Fruit fly (Drosophila melanogaster) whole organism, embryonic: ENCODE results near the gene CG14893.

Experiments used
- Abd-B ChIP-seq: fragments of 200-800 bp; sonication (Bioruptor generic); optimal IDR thresholded peaks from 2 replicates; lab custom pipeline; 2018; ENCODE audit warnings: missing biosample characterization, mild to moderate bottlenecking, missing genetic modification characterization, moderate library complexity
- BtbVII ChIP-seq: fragments of 200-800 bp; sonication (Bioruptor generic); optimal IDR thresholded peaks from 3 replicates; lab custom pipeline; 2017; ENCODE audit warnings: missing biosample characterization, mild to moderate bottlenecking, missing genetic modification characterization
- CG11504 ChIP-seq: fragments of 200-800 bp; sonication (Bioruptor generic); optimal IDR thresholded peaks from 3 replicates; lab custom pipeline; 2019; ENCODE audit warnings: missing biosample characterization, mild to moderate bottlenecking, missing genetic modification characterization, moderate library complexity
- CG13123 ChIP-seq: fragments of 200-800 bp; sonication (Bioruptor generic); optimal IDR thresholded peaks from 2 replicates; lab custom pipeline; 2016; ENCODE audit warnings: missing biosample characterization, missing genetic modification characterization
- CG13287 ChIP-seq: fragments of 200-800 bp; sonication (Bioruptor generic); IDR thresholded peaks from 2 replicates; pipeline ENCODE4 v1.3.6; 2022; ENCODE audit warnings: missing biosample characterization, missing genetic modification characterization; ENCODE audit not compliant: partially characterized antibody
- CG14667 ChIP-seq: fragments of 200-800 bp; sonication (Bioruptor generic); IDR thresholded peaks from 2 replicates; pipeline ENCODE4 v1.3.6; 2022; ENCODE audit warnings: missing biosample characterization, missing genetic modification characterization
- CG14965 ChIP-seq: fragments of 200-800 bp; sonication (Bioruptor generic); optimal IDR thresholded peaks from 2 replicates; lab custom pipeline; 2016; ENCODE audit warnings: missing biosample characterization, missing genetic modification characterization, borderline replicate concordance
- CG15011 ChIP-seq: fragments of 200-800 bp; sonication (Bioruptor generic); optimal IDR thresholded peaks from 3 replicates; lab custom pipeline; 2018; ENCODE audit warnings: missing biosample characterization, mild to moderate bottlenecking, missing genetic modification characterization
- CG16813 ChIP-seq: fragments of 200-800 bp; sonication (Bioruptor generic); IDR thresholded peaks from 3 replicates; pipeline ENCODE4 v1.3.6; 2022; ENCODE audit warnings: missing biosample characterization, missing genetic modification characterization; ENCODE audit not compliant: partially characterized antibody
- CG17612 ChIP-seq: fragments of 200-800 bp; sonication (Bioruptor generic); IDR thresholded peaks from 2 replicates; pipeline ENCODE4 v1.3.6; 2022; ENCODE audit warnings: missing biosample characterization, missing genetic modification characterization
- CG18262 ChIP-seq: fragments of 200-800 bp; optimal IDR thresholded peaks from 3 replicates; lab custom pipeline; 2019; ENCODE audit warnings: missing biosample characterization, mild to moderate bottlenecking, missing genetic modification characterization, moderate library complexity
- CG18619 ChIP-seq: fragments of 200-800 bp; sonication (Bioruptor generic); optimal IDR thresholded peaks from 3 replicates; lab custom pipeline; 2017; ENCODE audit warnings: missing biosample characterization, mild to moderate bottlenecking, missing genetic modification characterization
- CG2116 ChIP-seq: fragments of 200-800 bp; sonication (Bioruptor generic); optimal IDR thresholded peaks from 3 replicates; lab custom pipeline; 2018; ENCODE audit warnings: missing biosample characterization, mild to moderate bottlenecking, missing genetic modification characterization
- CG3281 ChIP-seq: fragments of 200-800 bp; sonication (Bioruptor generic); optimal IDR thresholded peaks from 3 replicates; lab custom pipeline; 2017; ENCODE audit warnings: missing biosample characterization, mild to moderate bottlenecking, missing genetic modification characterization
- CG33557 ChIP-seq: fragments of 200-800 bp; sonication (Bioruptor generic); optimal IDR thresholded peaks from 2 replicates; lab custom pipeline; 2019; ENCODE audit warnings: missing biosample characterization, mild to moderate bottlenecking, missing genetic modification characterization, moderate library complexity
- CG34422 ChIP-seq: fragments of 200-800 bp; sonication (Bioruptor generic); IDR thresholded peaks from 3 replicates; pipeline ENCODE4 v1.3.6; 2022; ENCODE audit warnings: missing biosample characterization, missing genetic modification characterization
- CG6791 ChIP-seq: fragments of 200-800 bp; sonication (Bioruptor generic); IDR thresholded peaks from 3 replicates; pipeline ENCODE4 v1.3.6; 2022; ENCODE audit warnings: missing biosample characterization, missing genetic modification characterization; ENCODE audit not compliant: partially characterized antibody
- CG7271 ChIP-seq: fragments of 200-800 bp; sonication (Bioruptor generic); optimal IDR thresholded peaks from 2 replicates; lab custom pipeline; 2018; ENCODE audit warnings: missing biosample characterization, mild to moderate bottlenecking, missing genetic modification characterization, moderate library complexity
- CG9876 ChIP-seq: fragments of 200-800 bp; sonication (Bioruptor generic); optimal IDR thresholded peaks from 2 replicates; lab custom pipeline; 2016; ENCODE audit warnings: missing biosample characterization, missing genetic modification characterization
- CkIIα-i1 ChIP-seq: fragments of 200-800 bp; sonication (Bioruptor generic); IDR thresholded peaks from 2 replicates; pipeline ENCODE4 v1.3.6; 2022; ENCODE audit warnings: missing biosample characterization, missing genetic modification characterization
- Dbx ChIP-seq: fragments of 200-800 bp; sonication (Bioruptor generic); IDR thresholded peaks from 3 replicates; pipeline ENCODE4 v1.3.6; 2022; ENCODE audit warnings: missing biosample characterization, missing genetic modification characterization
- Doc3 ChIP-seq: fragments of 200-800 bp; sonication (Bioruptor generic); IDR thresholded peaks from 3 replicates; pipeline ENCODE4 v1.3.6; 2022; ENCODE audit warnings: missing biosample characterization, missing genetic modification characterization; ENCODE audit not compliant: partially characterized antibody
- Ets65A ChIP-seq: fragments of 200-800 bp; sonication (Bioruptor generic); peaks from one replicate; lab custom pipeline; 2016; ENCODE audit warnings: missing biosample characterization, missing genetic modification characterization
- Hmr ChIP-seq: fragments of 200-800 bp; sonication (Bioruptor generic); optimal IDR thresholded peaks from 3 replicates; lab custom pipeline; 2017; ENCODE audit warnings: mild to moderate bottlenecking, missing biosample characterization, missing genetic modification reagents, missing genetic modification characterization
- Med ChIP-seq: fragments of 200-800 bp; sonication (Bioruptor generic); peaks from one replicate; lab custom pipeline; 2016; ENCODE audit warnings: missing biosample characterization, missing genetic modification characterization, mild to moderate bottlenecking, inconsistent platforms, moderate library complexity
- Nf-YB ChIP-seq: fragments of 200-800 bp; sonication (Bioruptor generic); optimal IDR thresholded peaks from 3 replicates; lab custom pipeline; 2019; ENCODE audit warnings: missing biosample characterization, mild to moderate bottlenecking, missing genetic modification characterization, moderate library complexity
- Nf-YC ChIP-seq: fragments of 200-800 bp; optimal IDR thresholded peaks from 3 replicates; lab custom pipeline; 2019; ENCODE audit warnings: missing biosample characterization, mild to moderate bottlenecking, missing genetic modification characterization, moderate library complexity
- Rfx ChIP-seq: fragments of 200-800 bp; sonication (Bioruptor generic); IDR thresholded peaks from 2 replicates; pipeline ENCODE4 v1.3.6; 2022; ENCODE audit warnings: missing biosample characterization, missing genetic modification characterization
- Sin3A ChIP-seq: fragments of >200 bp; optimal IDR thresholded peaks from 2 replicates; lab custom pipeline; 2018
- ara ChIP-seq: fragments of 200-800 bp; sonication (Bioruptor generic); IDR thresholded peaks from 2 replicates; pipeline ENCODE4 v1.3.6; 2022; ENCODE audit warnings: missing biosample characterization, missing genetic modification characterization
- bigmax ChIP-seq: fragments of 200-800 bp; sonication (Bioruptor generic); optimal IDR thresholded peaks from 2 replicates; lab custom pipeline; 2018; ENCODE audit warnings: missing biosample characterization, mild to moderate bottlenecking, missing genetic modification characterization
- bsh ChIP-seq, 2 experiments: fragments of 200-800 bp; sonication (Bioruptor generic); optimal IDR thresholded peaks; 2 replicates each; lab custom pipeline; 2017 to 2018; ENCODE audit warnings: mild to moderate bottlenecking in 2 of 2, missing biosample characterization in 2 of 2, missing genetic modification characterization in 2 of 2, moderate library complexity in 1 of 2
- cas ChIP-seq: fragments of 200-800 bp; sonication (Bioruptor generic); IDR thresholded peaks from 2 replicates; pipeline ENCODE4 v1.3.6; 2022; ENCODE audit warnings: missing biosample characterization, missing genetic modification characterization
- caup ChIP-seq: fragments of 200-800 bp; sonication (Bioruptor generic); optimal IDR thresholded peaks from 3 replicates; lab custom pipeline; 2017; ENCODE audit warnings: missing biosample characterization, mild to moderate bottlenecking, missing genetic modification characterization, moderate library complexity; ENCODE audit not compliant: severe bottlenecking
- chif ChIP-seq, 2 experiments: fragments of 200-800 bp; sonication (Bioruptor generic); optimal IDR thresholded peaks; 3 replicates each; lab custom pipeline; 2016; ENCODE audit warnings: missing biosample characterization in 2 of 2, missing genetic modification characterization in 2 of 2
- crp ChIP-seq, 2 experiments: fragments of 200-800 bp; sonication (Bioruptor generic); optimal IDR thresholded peaks; 2 replicates in 1 of 2; 3 replicates in 1 of 2; lab custom pipeline; 2017; ENCODE audit warnings: missing biosample characterization in 2 of 2, missing genetic modification characterization in 2 of 2, mild to moderate bottlenecking in 1 of 2, moderate library complexity in 1 of 2
- dysf ChIP-seq: fragments of 200-800 bp; sonication (Bioruptor generic); IDR thresholded peaks from 3 replicates; pipeline ENCODE4 v1.3.6; 2022; ENCODE audit warnings: missing biosample characterization, missing genetic modification characterization
- eyg ChIP-seq: fragments of 200-800 bp; sonication (Bioruptor generic); optimal IDR thresholded peaks from 3 replicates; lab custom pipeline; 2016; ENCODE audit warnings: missing biosample characterization, missing genetic modification characterization
- fd96Cb ChIP-seq: fragments of 200-800 bp; sonication (Bioruptor generic); optimal IDR thresholded peaks from 2 replicates; lab custom pipeline; 2018; ENCODE audit warnings: missing biosample characterization, mild to moderate bottlenecking, missing genetic modification characterization, moderate library complexity
- gt ChIP-seq: fragments of 200-800 bp; sonication (Bioruptor generic); IDR thresholded peaks from 2 replicates; pipeline ENCODE4 v1.3.6; 2022; ENCODE audit warnings: missing biosample characterization, missing genetic modification characterization
- ham ChIP-seq: fragments of 200-800 bp; sonication (Bioruptor generic); IDR thresholded peaks from 2 replicates; pipeline ENCODE4 v1.3.6; 2022; ENCODE audit warnings: missing biosample characterization, missing genetic modification characterization
- hbn ChIP-seq: fragments of 200-800 bp; sonication (Bioruptor generic); IDR thresholded peaks from 2 replicates; pipeline ENCODE4 v1.3.6; 2022; ENCODE audit warnings: missing biosample characterization, missing genetic modification characterization; ENCODE audit not compliant: partially characterized antibody
- her ChIP-seq: fragments of 200-800 bp; sonication (Bioruptor generic); optimal IDR thresholded peaks from 2 replicates; lab custom pipeline; 2016; ENCODE audit warnings: missing biosample characterization, missing genetic modification characterization
- salm ChIP-seq: fragments of 200-800 bp; sonication (Bioruptor generic); optimal IDR thresholded peaks from 2 replicates; lab custom pipeline; 2018; ENCODE audit warnings: missing biosample characterization, mild to moderate bottlenecking, missing genetic modification characterization
- sd ChIP-seq: fragments of 200-800 bp; sonication (Bioruptor generic); optimal IDR thresholded peaks from 3 replicates; lab custom pipeline; 2018; ENCODE audit warnings: missing biosample characterization, mild to moderate bottlenecking, missing genetic modification characterization, moderate library complexity
- sens-2 ChIP-seq: fragments of 200-800 bp; sonication (Bioruptor generic); IDR thresholded peaks from 2 replicates; pipeline ENCODE4 v1.3.6; 2022; ENCODE audit warnings: missing biosample characterization, missing genetic modification characterization
- sim ChIP-seq: fragments of 200-800 bp; sonication (Bioruptor generic); IDR thresholded peaks from 2 replicates; pipeline ENCODE4 v1.3.6; 2022; ENCODE audit warnings: missing biosample characterization, missing genetic modification characterization
- stc ChIP-seq: fragments of 200-800 bp; sonication (Bioruptor generic); IDR thresholded peaks from 2 replicates; pipeline ENCODE4 v1.3.6; 2022; ENCODE audit warnings: missing biosample characterization, missing genetic modification characterization
- trh ChIP-seq: fragments of 200-800 bp; sonication (Bioruptor generic); optimal IDR thresholded peaks from 2 replicates; lab custom pipeline; 2016; ENCODE audit warnings: missing biosample characterization, missing genetic modification characterization
- unc-4 ChIP-seq: fragments of 200-800 bp; sonication (Bioruptor generic); IDR thresholded peaks from 2 replicates; pipeline ENCODE4 v1.3.6; 2022; ENCODE audit warnings: missing biosample characterization, missing genetic modification characterization; ENCODE audit not compliant: partially characterized antibody

Gene CG14893

DNA sequence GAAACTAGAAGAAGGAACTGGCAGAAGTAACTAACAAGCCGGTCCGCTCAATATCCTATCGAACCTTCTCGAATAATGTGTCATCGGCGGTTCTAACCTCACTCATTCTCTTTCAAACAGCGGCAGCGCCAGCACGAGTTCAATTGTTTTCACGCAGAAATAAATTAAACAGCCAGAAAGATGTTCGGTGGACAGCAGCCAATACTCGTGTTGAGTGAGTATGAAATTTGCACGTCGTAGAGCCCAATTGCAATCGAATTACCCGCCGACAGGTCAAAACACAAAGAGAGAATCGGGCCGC lies 27.1 kb downstream of the CG14893 start (continued):
- peak; percentile 22; the same call in 1 of the 2 replicates for TF ChIP-seq CG13287
- TF ChIP-seq CG16813 (GFP tag; lab: Robert Waterston, UW), result 0 out of 3 replicates have a peak, but pooled peaks have one; percentile 45
- no peak for TF ChIP-seq Nf-YC (tag; lab: Kevin White, UChicago)
- peak; percentile 61; the same call in 1 of the 3 replicates for TF ChIP-seq CG34422 (GFP tag; lab: Robert Waterston, UW)
- TF ChIP-seq CG18619 (GFP tag; lab: Kevin White, UChicago), result no peak

DNA sequence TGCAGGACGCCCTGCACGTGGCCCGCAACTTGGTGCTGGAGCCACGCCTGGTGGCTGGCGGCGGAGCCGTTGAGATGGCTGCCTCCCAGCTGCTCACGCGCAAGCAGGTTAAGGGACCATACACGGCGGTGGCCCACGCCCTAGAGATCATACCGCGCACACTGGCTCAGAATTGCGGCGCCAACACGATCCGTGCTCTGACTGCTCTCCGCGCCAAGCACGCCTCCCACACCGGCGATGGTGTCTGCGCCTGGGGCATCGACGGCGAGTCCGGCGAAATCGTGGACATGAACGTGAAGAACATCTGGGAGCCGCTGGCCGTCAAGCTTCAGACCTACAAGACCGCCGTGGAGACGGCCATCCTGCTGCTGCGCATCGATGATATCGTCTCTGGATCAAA lies 28.7 kb downstream of the CG14893 start:
- TF ChIP-seq CG17612 (GFP tag; lab: Robert Waterston, UW), result no peak
- TF ChIP-seq Rfx (GFP tag; lab: Robert Waterston, UW), result 0 out of 2 replicates have a peak, but pooled peaks have one; percentile 9
- no peak for TF ChIP-seq Abd-B
- TF ChIP-seq ham (GFP tag; lab: Robert Waterston, UW), result no peak
- TF ChIP-seq trh (GFP tag; lab: Kevin White, UChicago), result no peak
- no peak for TF ChIP-seq CG18262 (tag; lab: Kevin White, UChicago)
- no peak for TF ChIP-seq Doc3
- no peak for TF ChIP-seq salm (tag; lab: Kevin White, UChicago)
- no peak for TF ChIP-seq bsh (GFP tag; optimal IDR thresholded peaks at IDR 0.05; lab: Kevin White, UChicago)
- TF ChIP-seq CG13123, result no peak
- no peak for TF ChIP-seq crp (GFP tag; optimal IDR thresholded peaks at IDR 0.05; lab: Kevin White, UChicago)
- 0 out of 3 replicates have a peak, but pooled peaks have one; percentile 30 for TF ChIP-seq CG6791 (GFP tag; lab: Robert Waterston, UW)
- TF ChIP-seq bigmax (GFP tag; lab: Kevin White, UChicago), result no peak
- no peak for TF ChIP-seq eyg (GFP tag; lab: Kevin White, UChicago)
- TF ChIP-seq CG3281 (GFP tag; lab: Kevin White, UChicago), result no peak
- TF ChIP-seq dysf (GFP tag; lab: Robert Waterston, UW), result no peak
- TF ChIP-seq cas, result no peak
- no peak for TF ChIP-seq sens-2 (GFP tag; lab: Robert Waterston, UW)
- TF ChIP-seq caup, result no peak
- TF ChIP-seq CG7271 (tag; lab: Kevin White, UChicago), result no peak
- peak; percentile 66 for TF ChIP-seq Med (GFP tag; lab: Kevin White, UChicago)
- no peak for TF ChIP-seq BtbVII
- no peak for TF ChIP-seq sd (tag; lab: Kevin White, UChicago)
- no peak for TF ChIP-seq Nf-YB (GFP tag; lab: Kevin White, UChicago)
- TF ChIP-seq sim (GFP tag; lab: Robert Waterston, UW), result no peak
- TF ChIP-seq CG15011 (GFP tag; lab: Kevin White, UChicago), result no peak
- no peak for TF ChIP-seq chif (GFP tag; optimal IDR thresholded peaks at IDR 0.05; lab: Kevin White, UChicago)
- TF ChIP-seq unc-4 (GFP tag; lab: Robert Waterston, UW), result no peak
- no peak for TF ChIP-seq fd96Cb (tag; lab: Kevin White, UChicago)
- TF ChIP-seq CG9876, result no peak
- TF ChIP-seq Hmr (GFP tag; lab: Kevin White, UChicago), result no peak
- peak; percentile 34; the same call in 1 of the 3 replicates for TF ChIP-seq Dbx (GFP tag; lab: Robert Waterston, UW)
- no peak for TF ChIP-seq CG11504 (tag; lab: Kevin White, UChicago)
- no peak for TF ChIP-seq CkIIα-i1
- peak; percentile 63 for TF ChIP-seq Ets65A (GFP tag; lab: Kevin White, UChicago)
- no peak for TF ChIP-seq ara
- no peak for TF ChIP-seq CG2116 (GFP tag; lab: Kevin White, UChicago)
- TF ChIP-seq her (GFP tag; lab: Kevin White, UChicago), result no peak
- no peak for TF ChIP-seq stc (GFP tag; lab: Robert Waterston, UW)
- TF ChIP-seq gt (GFP tag; lab: Robert Waterston, UW), result no peak
- TF ChIP-seq CG33557 (GFP tag; lab: Kevin White, UChicago), result no peak
- no peak for TF ChIP-seq CG14667 (GFP tag; lab: Robert Waterston, UW)
- no peak for TF ChIP-seq CG14965 (GFP tag; lab: Kevin White, UChicago)
- TF ChIP-seq hbn, result 0 out of 2 replicates have a peak, but pooled peaks have one; percentile 0
- no peak for TF ChIP-seq Sin3A
